Worm (Caenorhabditis elegans): ENCODE results near the gene C36C5.15.

DNA sequence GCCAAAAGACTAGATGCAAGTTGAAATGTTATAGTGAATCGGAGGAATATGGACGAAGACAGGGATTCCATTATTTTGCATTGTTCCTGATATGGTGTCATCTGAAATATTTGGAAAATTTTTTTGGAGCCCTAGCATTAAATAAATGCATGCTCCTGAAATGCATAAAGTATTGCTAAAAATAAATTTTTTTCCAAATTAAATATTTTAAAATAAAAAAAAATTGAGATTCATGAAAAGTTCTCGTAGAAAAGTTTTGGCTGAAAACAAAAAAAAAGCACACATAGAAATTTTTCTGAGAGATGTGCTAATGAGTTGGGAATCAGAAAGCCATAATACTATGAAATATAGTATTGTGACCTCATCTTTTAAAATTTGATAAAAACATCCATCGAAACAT is 13.5 kb downstream of the C36C5.15 start, which contains the start of gene srab-7:
- TF ChIP-seq madf-5 (GFP tag; IDR thresholded peaks at IDR 0.05), result no peak
- TF ChIP-seq skn-1 (tag; optimal IDR thresholded peaks at IDR 0.05), result no peak
- TF ChIP-seq gei-8 (GFP tag; optimal IDR thresholded peaks at IDR 0.05), result no peak
- TF ChIP-seq ctbp-1 (GFP tag; IDR thresholded peaks at IDR 0.05), result no peak
- no peak for TF ChIP-seq R02D3.7 (tag; optimal IDR thresholded peaks at IDR 0.05)
- no peak for TF ChIP-seq aha-1 (tag)
- TF ChIP-seq mes-2 (tag; optimal IDR thresholded peaks at IDR 0.05; ENCODE audit: poor library complexity, severe bottlenecking), result no peak
- TF ChIP-seq ceh-82 (tag; optimal IDR thresholded peaks at IDR 0.05), result no peak
- no peak for TF ChIP-seq egl-27 (tag; optimal IDR thresholded peaks at IDR 0.05)
- TF ChIP-seq zip-2 (tag; optimal IDR thresholded peaks at IDR 0.05), result no peak
- TF ChIP-seq daf-16 (GFP tag; optimal IDR thresholded peaks at IDR 0.05), result no peak
- no peak for TF ChIP-seq daf-16 (tag; optimal IDR thresholded peaks at IDR 0.05)

All from whole organism, L4 larva.